Fruit fly (Drosophila melanogaster): Measurements from ENCODE around the gene CG31609.
A peak's percentile ranks its signal among the peaks of the same experiment; 100 is the strongest.

Gene CG31609

DNA sequence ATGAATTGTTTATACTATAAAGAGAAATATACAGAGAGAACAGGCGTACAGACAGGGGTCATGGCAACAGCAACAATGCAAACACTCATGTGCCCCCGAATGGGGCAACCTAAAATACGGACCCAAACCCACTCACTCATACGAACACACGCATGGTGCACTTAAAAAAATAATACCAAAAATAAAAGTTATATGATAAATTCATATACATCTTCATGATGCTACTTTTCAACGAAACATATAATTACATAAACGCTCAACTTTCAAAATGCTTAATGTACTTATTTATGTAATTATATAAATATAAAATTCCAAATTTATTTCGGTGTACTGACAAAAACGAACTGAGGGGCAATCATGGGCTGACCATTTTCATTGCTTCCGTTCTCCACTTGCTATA lies 35.8 kb downstream of the CG31609 start (continued):
- TF ChIP-seq CG11294 (GFP tag; IDR thresholded peaks at IDR 0.05) (no peak), CG11902 (GFP tag; optimal IDR thresholded peaks at IDR 0.05) (no peak), esn (GFP tag; optimal IDR thresholded peaks at IDR 0.05) (peak; percentile 63), CG3919 (GFP tag; optimal IDR thresholded peaks at IDR 0.05) (peak; percentile 71), Hr4 (GFP tag; optimal IDR thresholded peaks at IDR 0.05) (peak; percentile 36), pdm3 (GFP tag; optimal IDR thresholded peaks at IDR 0.05) (peak; percentile 39), OdsH (GFP tag; optimal IDR thresholded peaks at IDR 0.05) (peak; percentile 70), CG34406 (GFP tag; optimal IDR thresholded peaks at IDR 0.05) (peak; percentile 66), Gug (GFP tag; IDR thresholded peaks at IDR 0.05) (peak; percentile 38), Hr38 (GFP tag; optimal IDR thresholded peaks at IDR 0.05) (no peak), CG6808 (GFP tag; optimal IDR thresholded peaks at IDR 0.05) (peak; percentile 55), CG8319 (GFP tag; optimal IDR thresholded peaks at IDR 0.05) (peak; percentile 27), dsx (GFP tag; optimal IDR thresholded peaks at IDR 0.05; ENCODE audit: poor library complexity, severe bottlenecking) (peak; percentile 70), fd59A (GFP tag; optimal IDR thresholded peaks at IDR 0.05) (peak; percentile 15), CG6276 (GFP tag; optimal IDR thresholded peaks at IDR 0.05) (peak; percentile 38), CG6854 (GFP tag; optimal IDR thresholded peaks at IDR 0.05) (no peak), CG11762 (GFP tag; optimal IDR thresholded peaks at IDR 0.05; ENCODE audit: insufficient read depth) (peak; percentile 44), Ets21C (GFP tag; optimal IDR thresholded peaks at IDR 0.05) (no peak), Lpt (GFP tag; optimal IDR thresholded peaks at IDR 0.05) (peak; percentile 22), Sox102F (GFP tag; optimal IDR thresholded peaks at IDR 0.05) (peak; percentile 36), vri (GFP tag; optimal IDR thresholded peaks at IDR 0.05) (no peak), Sox15 (GFP tag; optimal IDR thresholded peaks at IDR 0.05) (no peak), CG6163 (GFP tag; IDR thresholded peaks at IDR 0.05) (peak; percentile 72; the same call in 2 of the 3 replicates), fkh (GFP tag; optimal IDR thresholded peaks at IDR 0.05) (no peak), CG15336 (GFP tag; IDR thresholded peaks at IDR 0.05) (peak; percentile 82), lz (GFP tag; optimal IDR thresholded peaks at IDR 0.05) (peak; percentile 33), CG3032 (tag; optimal IDR thresholded peaks at IDR 0.05) (peak; percentile 73), Smox (GFP tag; optimal IDR thresholded peaks at IDR 0.05) (peak; percentile 45), Eip78C (GFP tag) (peak; percentile 91), CG10669 (GFP tag; optimal IDR thresholded peaks at IDR 0.05) (peak; percentile 55), CG32006 (GFP tag; optimal IDR thresholded peaks at IDR 0.05) (peak; percentile 69), topi (GFP tag; optimal IDR thresholded peaks at IDR 0.05) (peak; percentile 27), CG8119 (GFP tag; IDR thresholded peaks at IDR 0.05) (peak; percentile 68), svp (GFP tag) (peak; percentile 24), cyc (GFP tag; optimal IDR thresholded peaks at IDR 0.05) (peak; percentile 13), CG9139 (GFP tag; optimal IDR thresholded peaks at IDR 0.05) (peak; percentile 48), Sox14 (GFP tag; optimal IDR thresholded peaks at IDR 0.05) (peak; percentile 12), CG31627 (GFP tag; optimal IDR thresholded peaks at IDR 0.05) (no peak), salr (GFP tag; optimal IDR thresholded peaks at IDR 0.05) (peak in 1 of 2 experiments; percentile 48)

DNA sequence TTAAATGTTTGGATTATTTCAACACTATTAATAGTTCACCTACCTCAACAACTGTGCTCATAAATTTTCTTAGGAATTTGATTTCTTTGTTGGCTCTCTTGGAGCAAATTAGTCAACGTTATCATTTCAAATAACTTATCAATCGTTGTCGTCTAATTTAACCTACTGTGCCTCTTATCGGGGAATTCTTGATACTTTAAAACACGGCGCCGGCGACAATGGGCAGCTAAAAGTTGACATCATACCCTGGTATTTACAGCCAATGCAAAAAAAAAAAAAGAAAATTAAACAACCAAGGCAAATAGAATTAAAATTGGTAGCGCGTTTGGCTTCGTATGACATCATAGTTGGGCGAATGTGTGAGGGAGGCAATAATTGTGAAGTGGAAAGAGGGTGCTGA lies 36.8 kb downstream of the CG31609 start:
- no peak for TF ChIP-seq CG15336 (GFP tag; IDR thresholded peaks at IDR 0.05)
- TF ChIP-seq svp (GFP tag): no peak
- TF ChIP-seq fkh (GFP tag; optimal IDR thresholded peaks at IDR 0.05): peak; percentile 56
- no peak for TF ChIP-seq OdsH (GFP tag; optimal IDR thresholded peaks at IDR 0.05)
- no peak for TF ChIP-seq CG6276 (GFP tag; optimal IDR thresholded peaks at IDR 0.05)
- peak; percentile 75 for TF ChIP-seq vri (GFP tag; optimal IDR thresholded peaks at IDR 0.05)

dm6 chr2L:9134940-9135339 lies 37.6 kb downstream of the CG31609 start:
- TF ChIP-seq fd59A (GFP tag; optimal IDR thresholded peaks at IDR 0.05): no peak
- no peak for TF ChIP-seq Smox (GFP tag; optimal IDR thresholded peaks at IDR 0.05)
- no peak for TF ChIP-seq Eip75B (GFP tag; optimal IDR thresholded peaks at IDR 0.05)
- no peak for TF ChIP-seq esn (GFP tag; optimal IDR thresholded peaks at IDR 0.05)
- TF ChIP-seq Hr4 (GFP tag; optimal IDR thresholded peaks at IDR 0.05): no peak
- no peak for TF ChIP-seq CG1621 (tag; optimal IDR thresholded peaks at IDR 0.05)
- TF ChIP-seq CG6808 (GFP tag; optimal IDR thresholded peaks at IDR 0.05): no peak
- TF ChIP-seq fd85E (GFP tag; optimal IDR thresholded peaks at IDR 0.05): no peak
- no peak for TF ChIP-seq CG11294 (GFP tag; IDR thresholded peaks at IDR 0.05)
- no peak for TF ChIP-seq net (GFP tag; optimal IDR thresholded peaks at IDR 0.05)
- no peak for TF ChIP-seq dac (GFP tag; optimal IDR thresholded peaks at IDR 0.05)
